Worm (Caenorhabditis elegans) whole organism, mixed stage, embryonic: ENCODE measurements around the gene rad-23.

Experiments used
- bed-3 ChIP-seq: fragments of 200-800 bp; sonication (Bioruptor generic); optimal IDR thresholded peaks from 3 replicates; lab custom pipeline; 2018; ENCODE audit warnings: mild to moderate bottlenecking, missing genetic modification characterization, moderate library complexity, missing compliant biosample characterization
- blmp-1 ChIP-seq: fragments of 150-350 bp; optimal IDR thresholded peaks from 2 replicates; lab custom pipeline; 2014; ENCODE audit warnings: missing biosample characterization, missing genetic modification characterization
- ceh-43 ChIP-seq: fragments of 200-800 bp; sonication (Bioruptor generic); optimal IDR thresholded peaks from 2 replicates; lab custom pipeline; 2018; ENCODE audit warnings: mild to moderate bottlenecking, missing genetic modification characterization, moderate library complexity, missing compliant biosample characterization
- ceh-83 ChIP-seq: fragments of 200-800 bp; sonication (Bioruptor generic); optimal IDR thresholded peaks from 2 replicates; lab custom pipeline; 2018; ENCODE audit warnings: mild to moderate bottlenecking, missing genetic modification characterization, missing compliant biosample characterization
- ces-1 ChIP-seq: fragments of 150-350 bp; optimal IDR thresholded peaks from 2 replicates; lab custom pipeline; 2014; ENCODE audit warnings: missing biosample characterization, missing genetic modification reagents, missing genetic modification characterization
- cnd-1 ChIP-seq: fragments of 200-800 bp; sonication (Bioruptor generic); optimal IDR thresholded peaks from 2 replicates; lab custom pipeline; 2018; ENCODE audit warnings: mild to moderate bottlenecking, missing genetic modification characterization, missing compliant biosample characterization
- drap-1 ChIP-seq: fragments of 200-800 bp; sonication (Bioruptor generic); optimal IDR thresholded peaks from 3 replicates; lab custom pipeline; 2018; ENCODE audit warnings: mild to moderate bottlenecking, missing genetic modification characterization, missing compliant biosample characterization
- elt-1 ChIP-seq: sonication (generic microtip); optimal IDR thresholded peaks from 2 replicates; lab custom pipeline; 2017; ENCODE audit warnings: missing genetic modification characterization, mild to moderate bottlenecking, missing compliant biosample characterization, antibody characterized with exemption, moderate library complexity, borderline replicate concordance; ENCODE audit not compliant: insufficient read depth
- elt-3 ChIP-seq: fragments of 150-350 bp; optimal IDR thresholded peaks from 2 replicates; lab custom pipeline; 2014; ENCODE audit warnings: missing biosample characterization, missing genetic modification characterization
- ham-2 ChIP-seq: fragments of 200-800 bp; sonication (Bioruptor generic); optimal IDR thresholded peaks from 2 replicates; lab custom pipeline; 2018; ENCODE audit warnings: mild to moderate bottlenecking, missing genetic modification characterization, missing compliant biosample characterization
- hlh-1 ChIP-seq: fragments of 150-350 bp; optimal IDR thresholded peaks from 2 replicates; lab custom pipeline; 2014; ENCODE audit warnings: missing biosample characterization, missing genetic modification reagents, missing genetic modification characterization
- lin-13 ChIP-seq: fragments of 150-350 bp; optimal IDR thresholded peaks from 2 replicates; lab custom pipeline; 2014; ENCODE audit warnings: missing biosample characterization, missing genetic modification characterization
- lsy-2 ChIP-seq: fragments of 150-350 bp; optimal IDR thresholded peaks from 2 replicates; lab custom pipeline; 2014; ENCODE audit warnings: missing biosample characterization, missing genetic modification characterization
- mab-5 ChIP-seq: fragments of 150-350 bp; optimal IDR thresholded peaks from 2 replicates; lab custom pipeline; 2014; ENCODE audit warnings: missing biosample characterization, missing genetic modification characterization
- mep-1 ChIP-seq: fragments of 150-350 bp; optimal IDR thresholded peaks from 2 replicates; lab custom pipeline; 2017; ENCODE audit warnings: missing biosample characterization, missing genetic modification reagents, missing genetic modification characterization, inconsistent platforms
- mls-2 ChIP-seq: sonication (generic microtip); optimal IDR thresholded peaks from 2 replicates; lab custom pipeline; 2016; ENCODE audit warnings: mild to moderate bottlenecking, missing genetic modification characterization, moderate library complexity, missing compliant biosample characterization
- nhr-12 ChIP-seq: fragments of 150-350 bp; optimal IDR thresholded peaks from 2 replicates; lab custom pipeline; 2014; ENCODE audit warnings: missing biosample characterization, missing genetic modification characterization
- nhr-2 ChIP-seq: fragments of 150-350 bp; optimal IDR thresholded peaks from 2 replicates; lab custom pipeline; 2014; ENCODE audit warnings: missing biosample characterization, missing genetic modification characterization
- nhr-237 ChIP-seq: fragments of 150-350 bp; optimal IDR thresholded peaks from 2 replicates; lab custom pipeline; 2014; ENCODE audit warnings: missing biosample characterization, missing genetic modification characterization
- nhr-76 ChIP-seq: sonication (generic microtip); optimal IDR thresholded peaks from 2 replicates; lab custom pipeline; 2017; ENCODE audit warnings: missing biosample characterization, missing genetic modification characterization
- sem-2 ChIP-seq: fragments of 200-800 bp; sonication (Bioruptor generic); optimal IDR thresholded peaks from 2 replicates; lab custom pipeline; 2018; ENCODE audit warnings: mild to moderate bottlenecking, missing genetic modification characterization, missing compliant biosample characterization
- snpc-4 ChIP-seq: fragments of 150-350 bp; optimal IDR thresholded peaks from 2 replicates; lab custom pipeline; 2014; ENCODE audit warnings: missing biosample characterization, missing genetic modification characterization
- sptf-1 ChIP-seq: sonication (generic microtip); optimal IDR thresholded peaks from 2 replicates; lab custom pipeline; 2017; ENCODE audit warnings: mild to moderate bottlenecking, missing genetic modification characterization, moderate library complexity, missing compliant biosample characterization
- tbx-8 ChIP-seq: fragments of 200-800 bp; sonication (Bioruptor generic); optimal IDR thresholded peaks from 2 replicates; lab custom pipeline; 2018; ENCODE audit warnings: mild to moderate bottlenecking, missing genetic modification characterization, moderate library complexity, missing compliant biosample characterization
- unc-120 ChIP-seq: sonication (generic microtip); optimal IDR thresholded peaks from 2 replicates; lab custom pipeline; 2017; ENCODE audit warnings: missing genetic modification characterization, missing compliant biosample characterization; ENCODE audit not compliant: poor library complexity, severe bottlenecking
- unc-39 ChIP-seq: fragments of 150-350 bp; optimal IDR thresholded peaks from 2 replicates; lab custom pipeline; 2014; ENCODE audit warnings: missing biosample characterization, missing genetic modification characterization
- unc-62 ChIP-seq: fragments of 150-350 bp; optimal IDR thresholded peaks from 2 replicates; lab custom pipeline; 2014; ENCODE audit warnings: missing biosample characterization, missing genetic modification reagents, missing genetic modification characterization

Gene rad-23

ce11 chrII:11657079-11657478 lies 4.5 kb upstream of the rad-23 start, which contains the start of gene nep-1:
TSS of gene nep-1 (minus strand) at chrII:11657179.
- TF ChIP-seq lsy-2 (tag; lab: Kevin White, UChicago) (no peak), snpc-4 (no peak), nhr-12 (tag; lab: Kevin White, UChicago) (no peak), nhr-237 (tag; lab: Kevin White, UChicago) (no peak), tbx-8 (no peak), mls-2 (tag; lab: Kevin White, UChicago) (no peak)
- TF ChIP-seq, all 35 proteins: peak for 0

ce11 chrII:11652125-11652524 lies 404 bp downstream of the rad-23 start:
- TF ChIP-seq bed-3 (GFP tag; lab: Kevin White, UChicago) (no peak), nhr-2 (tag; lab: Kevin White, UChicago) (no peak), cnd-1 (tag; lab: Kevin White, UChicago) (no peak), mab-5 (tag; lab: Kevin White, UChicago) (no peak), unc-62 (GFP tag; lab: Kevin White, UChicago) (no peak), nhr-12 (tag; lab: Kevin White, UChicago) (no peak), hlh-1 (tag; lab: Kevin White, UChicago) (no peak)

- TF ChIP-seq sptf-1 (tag; lab: Kevin White, UChicago), result no peak
- TF ChIP-seq lsy-2 (tag; lab: Kevin White, UChicago), result no peak
- TF ChIP-seq nhr-237 (tag; lab: Kevin White, UChicago), result no peak
- TF ChIP-seq unc-39 (tag; lab: Kevin White, UChicago), result no peak
- no peak for TF ChIP-seq hlh-1 (tag; lab: Kevin White, UChicago)
- no peak for TF ChIP-seq ceh-43 (GFP tag; lab: Kevin White, UChicago)
These were observed 1.4 kb downstream of the rad-23 start, which contains the start of gene coa-7 for ce11 chrII:11650975-11651588. TSS of gene coa-7 (minus strand) at chrII:11651148.

ce11 chrII:11649239-11649638 lies 3.3 kb downstream of the rad-23 start:
- TF ChIP-seq sptf-1 (tag; lab: Kevin White, UChicago) (no peak), unc-120 (tag; lab: Kevin White, UChicago) (no peak), blmp-1 (no peak), ham-2 (GFP tag; lab: Kevin White, UChicago) (no peak), snpc-4 (no peak), lsy-2 (tag; lab: Kevin White, UChicago) (no peak), ces-1 (GFP tag; lab: Kevin White, UChicago) (no peak), ceh-43 (GFP tag; lab: Kevin White, UChicago) (no peak), nhr-12 (tag; lab: Kevin White, UChicago) (no peak), elt-1 (tag; lab: Kevin White, UChicago) (no peak), nhr-76 (tag; lab: Kevin White, UChicago) (no peak), elt-3 (tag; lab: Kevin White, UChicago) (no peak)

- no peak for TF ChIP-seq mep-1 (tag; lab: Kevin White, UChicago)
- no peak for TF ChIP-seq snpc-4
- no peak for TF ChIP-seq sem-2
- no peak for TF ChIP-seq cnd-1 (tag; lab: Kevin White, UChicago)
- no peak for TF ChIP-seq hlh-1 (tag; lab: Kevin White, UChicago)
- TF ChIP-seq drap-1, result no peak
- TF ChIP-seq bed-3 (GFP tag; lab: Kevin White, UChicago), result no peak
- TF ChIP-seq ceh-43 (GFP tag; lab: Kevin White, UChicago), result no peak
- TF ChIP-seq lsy-2 (tag; lab: Kevin White, UChicago), result no peak
- no peak for TF ChIP-seq mab-5 (tag; lab: Kevin White, UChicago)
- no peak for TF ChIP-seq elt-1 (tag; lab: Kevin White, UChicago)
- TF ChIP-seq mls-2 (tag; lab: Kevin White, UChicago), result no peak
- no peak for TF ChIP-seq lin-13
- no peak for TF ChIP-seq blmp-1
- no peak for TF ChIP-seq ham-2 (GFP tag; lab: Kevin White, UChicago)
- TF ChIP-seq tbx-8, result no peak
- TF ChIP-seq ceh-83 (GFP tag; lab: Kevin White, UChicago), result no peak
These were observed 5.7 kb downstream of the rad-23 start for ce11 chrII:11646874-11647273.
